Worm (Caenorhabditis elegans): ENCODE measurements around the gene C42D4.19.

Gene C42D4.19

ce11 chrIV:7211313-7211712, 35.9 kb downstream of the C42D4.19 start:
- TF ChIP-seq pha-4 (tag; optimal IDR thresholded peaks at IDR 0.05) (no peak), lsy-2 (tag; optimal IDR thresholded peaks at IDR 0.05) (no peak), drap-1 (GFP tag; optimal IDR thresholded peaks at IDR 0.05) (no peak), sptf-1 (tag; optimal IDR thresholded peaks at IDR 0.05) (no peak), tbx-8 (GFP tag; optimal IDR thresholded peaks at IDR 0.05) (no peak), sem-2 (GFP tag; optimal IDR thresholded peaks at IDR 0.05) (no peak), unc-62 (GFP tag; optimal IDR thresholded peaks at IDR 0.05) (no peak), ztf-11 (tag; optimal IDR thresholded peaks at IDR 0.05) (no peak), nhr-12 (tag; optimal IDR thresholded peaks at IDR 0.05) (no peak), nhr-76 (tag; optimal IDR thresholded peaks at IDR 0.05) (no peak), nhr-237 (tag; optimal IDR thresholded peaks at IDR 0.05) (no peak), flh-1 (GFP tag; optimal IDR thresholded peaks at IDR 0.05) (no peak), unc-120 (tag; optimal IDR thresholded peaks at IDR 0.05; ENCODE audit: poor library complexity, severe bottlenecking) (no peak), elt-3 (tag; optimal IDR thresholded peaks at IDR 0.05) (no peak), ham-2 (GFP tag; optimal IDR thresholded peaks at IDR 0.05) (no peak), zip-8 (tag; optimal IDR thresholded peaks at IDR 0.05) (no peak), snpc-4 (tag; optimal IDR thresholded peaks at IDR 0.05) (no peak)

ce11 chrIV:7212769-7213168, 37.3 kb downstream of the C42D4.19 start:
- TF ChIP-seq cnd-1 (tag; optimal IDR thresholded peaks at IDR 0.05) (no peak), sem-2 (GFP tag; optimal IDR thresholded peaks at IDR 0.05) (no peak), nhr-237 (tag; optimal IDR thresholded peaks at IDR 0.05) (no peak), blmp-1 (tag; optimal IDR thresholded peaks at IDR 0.05) (no peak), hlh-1 (tag; optimal IDR thresholded peaks at IDR 0.05) (no peak), lsy-2 (tag; optimal IDR thresholded peaks at IDR 0.05) (no peak), sptf-1 (tag; optimal IDR thresholded peaks at IDR 0.05) (no peak), snpc-4 (tag; optimal IDR thresholded peaks at IDR 0.05) (no peak), nhr-76 (tag; optimal IDR thresholded peaks at IDR 0.05) (no peak), ham-2 (GFP tag; optimal IDR thresholded peaks at IDR 0.05) (no peak), flh-1 (GFP tag; optimal IDR thresholded peaks at IDR 0.05) (no peak), tbx-8 (GFP tag; optimal IDR thresholded peaks at IDR 0.05) (no peak), nhr-12 (tag; optimal IDR thresholded peaks at IDR 0.05) (no peak), unc-120 (tag; optimal IDR thresholded peaks at IDR 0.05; ENCODE audit: poor library complexity, severe bottlenecking) (no peak), elt-1 (tag; optimal IDR thresholded peaks at IDR 0.05; ENCODE audit: borderline replicate concordance, insufficient read depth) (no peak), nhr-2 (tag; optimal IDR thresholded peaks at IDR 0.05) (no peak), drap-1 (GFP tag; optimal IDR thresholded peaks at IDR 0.05) (no peak)

ce11 chrIV:7216210-7216609, 40.8 kb downstream of the C42D4.19 start:
- TF ChIP-seq mab-5 (tag; optimal IDR thresholded peaks at IDR 0.05): no peak
- TF ChIP-seq lin-13 (tag; optimal IDR thresholded peaks at IDR 0.05): no peak
- no peak for TF ChIP-seq zip-8 (tag; optimal IDR thresholded peaks at IDR 0.05)
- TF ChIP-seq sem-2 (GFP tag; optimal IDR thresholded peaks at IDR 0.05): no peak
- TF ChIP-seq pha-4 (tag; optimal IDR thresholded peaks at IDR 0.05): no peak
- TF ChIP-seq mls-2 (tag; optimal IDR thresholded peaks at IDR 0.05): no peak
- no peak for TF ChIP-seq hlh-1 (tag; optimal IDR thresholded peaks at IDR 0.05)
- no peak for TF ChIP-seq lin-32 (GFP tag; optimal IDR thresholded peaks at IDR 0.05)
- TF ChIP-seq blmp-1 (tag; optimal IDR thresholded peaks at IDR 0.05): no peak
- TF ChIP-seq nhr-12 (tag; optimal IDR thresholded peaks at IDR 0.05): no peak
- no peak for TF ChIP-seq ceh-83 (GFP tag; optimal IDR thresholded peaks at IDR 0.05)
- no peak for TF ChIP-seq unc-62 (GFP tag; optimal IDR thresholded peaks at IDR 0.05)
- TF ChIP-seq bed-3 (GFP tag; optimal IDR thresholded peaks at IDR 0.05): no peak
- TF ChIP-seq M03D4.4 (tag; optimal IDR thresholded peaks at IDR 0.05): no peak
- no peak for TF ChIP-seq unc-120 (tag; optimal IDR thresholded peaks at IDR 0.05; ENCODE audit: poor library complexity, severe bottlenecking)

ce11 chrIV:7219398-7220087, 44.1 kb downstream of the C42D4.19 start, which contains the start of the genes glb-23 and R13A1.1:
Gene glb-23, minus strand, starts transcription at chrIV:7219498.
Gene R13A1.1, plus strand, starts transcription at chrIV:7220037.
- TF ChIP-seq sem-2 (GFP tag; optimal IDR thresholded peaks at IDR 0.05) (no peak), unc-62 (GFP tag; optimal IDR thresholded peaks at IDR 0.05) (no peak), nhr-2 (tag; optimal IDR thresholded peaks at IDR 0.05) (no peak), unc-120 (tag; optimal IDR thresholded peaks at IDR 0.05; ENCODE audit: poor library complexity, severe bottlenecking) (no peak), snpc-4 (tag; optimal IDR thresholded peaks at IDR 0.05) (no peak), cnd-1 (tag; optimal IDR thresholded peaks at IDR 0.05) (no peak), M03D4.4 (tag; optimal IDR thresholded peaks at IDR 0.05) (no peak), zip-8 (tag; optimal IDR thresholded peaks at IDR 0.05) (no peak), blmp-1 (tag; optimal IDR thresholded peaks at IDR 0.05) (no peak), nhr-76 (tag; optimal IDR thresholded peaks at IDR 0.05) (no peak), nhr-237 (tag; optimal IDR thresholded peaks at IDR 0.05) (no peak), hlh-1 (tag; optimal IDR thresholded peaks at IDR 0.05) (no peak), unc-39 (tag; optimal IDR thresholded peaks at IDR 0.05) (no peak)

Measured in whole organism, mixed stage, embryonic.